Worm (Caenorhabditis elegans) whole organism, young adult: Measurements from ENCODE around the gene F17C11.26.

ENCODE experiments used
- B0019.2 ChIP-seq: fragments of 200-800 bp; sonication (Bioruptor generic); conservative IDR thresholded peaks from 2 replicates; pipeline ENCODE4 v1.3.6; 2022; ENCODE audit warnings: missing genetic modification reagents, missing genetic modification characterization, missing compliant biosample characterization
- B0035.1 ChIP-seq: sonication (generic microtip); optimal IDR thresholded peaks from 2 replicates; lab custom pipeline; 2016; ENCODE audit warnings: missing genetic modification characterization, mild to moderate bottlenecking, missing compliant biosample characterization, missing genotype, missing genetic modification reagents
- F10E7.11 ChIP-seq: sonication (generic microtip); optimal IDR thresholded peaks from 2 replicates; lab custom pipeline; 2017; ENCODE audit warnings: mild to moderate bottlenecking, missing genetic modification characterization, moderate library complexity, missing compliant biosample characterization
- F23B12.7 ChIP-seq: sonication (generic microtip); optimal IDR thresholded peaks from 2 replicates; lab custom pipeline; 2017; ENCODE audit warnings: missing genetic modification characterization, mild to moderate bottlenecking, missing compliant biosample characterization, antibody characterized with exemption, moderate library complexity; ENCODE audit not compliant: insufficient read depth
- F33H1.4 ChIP-seq: fragments of 200-800 bp; sonication (Bioruptor generic); IDR thresholded peaks from 2 replicates; pipeline ENCODE4 v1.3.6; 2022; ENCODE audit warnings: missing genetic modification reagents, missing genetic modification characterization, missing compliant biosample characterization
- F37B4.10 ChIP-seq: fragments of 200-800 bp; sonication (Bioruptor generic); IDR thresholded peaks from 2 replicates; pipeline ENCODE4 v1.3.6; 2022; ENCODE audit warnings: missing genetic modification characterization, missing compliant biosample characterization
- F39B2.1 ChIP-seq: fragments of 200-800 bp; sonication (Bioruptor generic); IDR thresholded peaks from 2 replicates; pipeline ENCODE4 v1.3.6; 2022; ENCODE audit warnings: missing genetic modification reagents, missing genetic modification characterization, missing compliant biosample characterization
- F49E8.2 ChIP-seq: sonication (generic microtip); optimal IDR thresholded peaks from 3 replicates; lab custom pipeline; 2017; ENCODE audit warnings: missing genetic modification characterization, mild to moderate bottlenecking, missing compliant biosample characterization, antibody characterized with exemption, moderate library complexity; ENCODE audit not compliant: insufficient read depth
- F52B5.7 ChIP-seq: sonication (generic microtip); optimal IDR thresholded peaks from 2 replicates; lab custom pipeline; 2016; ENCODE audit warnings: mild to moderate bottlenecking, missing genetic modification characterization, missing compliant biosample characterization
- F55B11.4 ChIP-seq: sonication (generic microtip); optimal IDR thresholded peaks from 2 replicates; lab custom pipeline; 2016; ENCODE audit warnings: missing compliant biosample characterization, missing genetic modification characterization, borderline replicate concordance; ENCODE audit not compliant: insufficient read depth
- F57C9.4 ChIP-seq: sonication (generic microtip); optimal IDR thresholded peaks from 2 replicates; lab custom pipeline; 2017; ENCODE audit warnings: mild to moderate bottlenecking, missing genetic modification characterization, missing compliant biosample characterization
- Y67H2A.10 ChIP-seq: fragments of 200-800 bp; sonication (Bioruptor generic); conservative IDR thresholded peaks from 2 replicates; pipeline ENCODE4 v1.3.6; 2022; ENCODE audit warnings: missing genetic modification reagents, missing genetic modification characterization, missing compliant biosample characterization
- ama-1 ChIP-seq, 3 experiments: fragments of 150-350 bp in 1 of 3; sonication (generic microtip) in 2 of 3; optimal IDR thresholded peaks; 2 replicates each; lab custom pipeline; 2014 to 2018; ENCODE audit warnings: missing biosample characterization in 2 of 3, missing genetic modification characterization in 2 of 3, missing genetic modification reagents in 2 of 3
- bed-1 ChIP-seq: fragments of 200-800 bp; sonication (Bioruptor generic); IDR thresholded peaks from 2 replicates; pipeline ENCODE4 v1.3.6; 2022; ENCODE audit warnings: missing genetic modification reagents, missing genetic modification characterization, missing compliant biosample characterization
- ccch-3 ChIP-seq: fragments of 200-800 bp; sonication (Bioruptor generic); optimal IDR thresholded peaks from 2 replicates; lab custom pipeline; 2018; ENCODE audit warnings: mild to moderate bottlenecking, missing genetic modification characterization, missing compliant biosample characterization
- cebp-1 ChIP-seq, 2 experiments: fragments of 200-800 bp in 1 of 2; sonication (Bioruptor generic) in 1 of 2; sonication (generic microtip) in 1 of 2; IDR thresholded peaks in 1 of 2; optimal IDR thresholded peaks in 1 of 2; 2 replicates each; pipeline versions ENCODE4 v1.3.6 to Lab custom; 2017 to 2022; ENCODE audit warnings: missing compliant biosample characterization in 2 of 2, missing genetic modification characterization in 2 of 2, mild to moderate bottlenecking in 1 of 2, missing genetic modification reagents in 1 of 2, moderate library complexity in 1 of 2
- ceh-100 ChIP-seq: fragments of 200-800 bp; sonication (Bioruptor generic); IDR thresholded peaks from 2 replicates; pipeline ENCODE4 v1.3.6; 2022; ENCODE audit warnings: missing genetic modification reagents, missing genetic modification characterization, missing compliant biosample characterization
- ceh-79 ChIP-seq: sonication (generic microtip); optimal IDR thresholded peaks from 2 replicates; lab custom pipeline; 2017; ENCODE audit warnings: mild to moderate bottlenecking, missing genetic modification characterization, missing compliant biosample characterization
- ceh-91 ChIP-seq: fragments of 200-800 bp; sonication (Bioruptor generic); IDR thresholded peaks from 2 replicates; pipeline ENCODE4 v1.3.6; 2022; ENCODE audit warnings: missing genetic modification reagents, missing genetic modification characterization, missing compliant biosample characterization
- die-1 ChIP-seq: sonication (generic microtip); optimal IDR thresholded peaks from 2 replicates; lab custom pipeline; 2016; ENCODE audit warnings: missing genotype, mild to moderate bottlenecking, missing genetic modification characterization, missing compliant biosample characterization
- dox-1 ChIP-seq: fragments of 200-800 bp; sonication (Bioruptor generic); IDR thresholded peaks from 2 replicates; pipeline ENCODE4 v1.3.6; 2022; ENCODE audit warnings: missing genetic modification reagents, missing genetic modification characterization, missing compliant biosample characterization
- ekl-4 ChIP-seq: fragments of 200-800 bp; sonication (Bioruptor generic); IDR thresholded peaks from 2 replicates; pipeline ENCODE4 v1.3.6; 2022; ENCODE audit warnings: missing genetic modification reagents, missing genetic modification characterization, missing compliant biosample characterization
- ets-4 ChIP-seq: fragments of 200-800 bp; sonication (Bioruptor generic); optimal IDR thresholded peaks from 2 replicates; lab custom pipeline; 2018; ENCODE audit warnings: mild to moderate bottlenecking, missing genetic modification characterization, missing compliant biosample characterization
- let-607 ChIP-seq, 2 experiments: fragments of 200-800 bp in 1 of 2; sonication (Bioruptor generic) in 1 of 2; sonication (generic microtip) in 1 of 2; optimal IDR thresholded peaks; 2 replicates each; lab custom pipeline; 2016 to 2018; ENCODE audit warnings: mild to moderate bottlenecking in 2 of 2, missing compliant biosample characterization in 2 of 2, missing genetic modification characterization in 2 of 2, moderate library complexity in 2 of 2, missing genotype in 1 of 2
- lin-35 ChIP-seq, 3 experiments: fragments of 150-350 bp in 2 of 3; sonication (generic microtip) in 1 of 3; optimal IDR thresholded peaks; 2 replicates each; lab custom pipeline; 2014 to 2018; ENCODE audit warnings: missing biosample characterization in 3 of 3, missing genetic modification characterization in 3 of 3, missing genetic modification reagents in 3 of 3
- lin-40 ChIP-seq: sonication (generic microtip); optimal IDR thresholded peaks from 2 replicates; lab custom pipeline; 2016; ENCODE audit warnings: missing genetic modification characterization, mild to moderate bottlenecking, missing compliant biosample characterization, missing genotype, missing genetic modification reagents
- madf-3 ChIP-seq: fragments of 200-800 bp; sonication (Bioruptor generic); IDR thresholded peaks from 2 replicates; pipeline ENCODE4 v1.3.6; 2022; ENCODE audit warnings: missing genetic modification reagents, missing genetic modification characterization, missing compliant biosample characterization
- mxl-1 ChIP-seq: sonication (generic microtip); optimal IDR thresholded peaks from 2 replicates; lab custom pipeline; 2016; ENCODE audit warnings: missing genetic modification characterization, missing compliant biosample characterization
- nhr-179 ChIP-seq: sonication (generic microtip); optimal IDR thresholded peaks from 2 replicates; lab custom pipeline; 2016; ENCODE audit warnings: mild to moderate bottlenecking, missing genetic modification characterization, missing compliant biosample characterization
- nhr-80 ChIP-seq: sonication (generic microtip); optimal IDR thresholded peaks from 2 replicates; lab custom pipeline; 2016; ENCODE audit warnings: missing genetic modification characterization, missing compliant biosample characterization
- pbrm-1 ChIP-seq: fragments of 200-800 bp; sonication (Bioruptor generic); IDR thresholded peaks from 2 replicates; pipeline ENCODE4 v1.3.6; 2022; ENCODE audit warnings: missing genetic modification reagents, missing genetic modification characterization, missing compliant biosample characterization
- rec-8 ChIP-seq, 2 experiments: sonication (generic microtip); optimal IDR thresholded peaks; 2 replicates each; lab custom pipeline; 2016; ENCODE audit warnings: mild to moderate bottlenecking in 2 of 2, missing genetic modification characterization in 2 of 2, missing genetic modification reagents in 2 of 2, missing genotype in 2 of 2, missing biosample characterization in 1 of 2, missing compliant biosample characterization in 1 of 2, moderate library complexity in 1 of 2
- repo-1 ChIP-seq: sonication (generic microtip); optimal IDR thresholded peaks from 2 replicates; lab custom pipeline; 2017; ENCODE audit warnings: mild to moderate bottlenecking, missing genetic modification characterization, missing compliant biosample characterization
- sea-2 ChIP-seq: fragments of 200-800 bp; sonication (Bioruptor generic); IDR thresholded peaks from 2 replicates; pipeline ENCODE4 v1.3.6; 2022; ENCODE audit warnings: missing genetic modification characterization, missing compliant biosample characterization
- snpc-1.1 ChIP-seq: sonication (generic microtip); optimal IDR thresholded peaks from 2 replicates; lab custom pipeline; 2017; ENCODE audit warnings: missing genetic modification characterization, mild to moderate bottlenecking, missing compliant biosample characterization, antibody characterized with exemption, moderate library complexity, missing genotype, missing genetic modification reagents; ENCODE audit not compliant: insufficient read depth
- snpc-1.3 ChIP-seq: sonication (generic microtip); optimal IDR thresholded peaks from 2 replicates; lab custom pipeline; 2017; ENCODE audit warnings: missing genetic modification characterization, mild to moderate bottlenecking, missing compliant biosample characterization, antibody characterized with exemption, moderate library complexity, missing genotype, missing genetic modification reagents; ENCODE audit not compliant: insufficient read depth
- snpc-4 ChIP-seq, 5 experiments: fragments of 150-350 bp in 1 of 5; sonication (generic microtip) in 4 of 5; optimal IDR thresholded peaks; 2 replicates each; lab custom pipeline; 2014 to 2018; ENCODE audit warnings: missing genetic modification characterization in 5 of 5, missing biosample characterization in 3 of 5, antibody characterized with exemption in 2 of 5, mild to moderate bottlenecking in 2 of 5, missing compliant biosample characterization in 2 of 5, missing genotype in 2 of 5, moderate library complexity in 2 of 5, missing genetic modification reagents in 1 of 5
- somi-1 ChIP-seq: fragments of 200-800 bp; sonication (Bioruptor generic); optimal IDR thresholded peaks from 2 replicates; lab custom pipeline; 2018; ENCODE audit warnings: mild to moderate bottlenecking, missing genetic modification characterization, missing compliant biosample characterization
- tbx-9 ChIP-seq: sonication (generic microtip); optimal IDR thresholded peaks from 2 replicates; lab custom pipeline; 2016; ENCODE audit warnings: borderline replicate concordance, missing genetic modification characterization, inconsistent platforms, missing compliant biosample characterization
- unc-62 ChIP-seq: fragments of 150-350 bp; optimal IDR thresholded peaks from 2 replicates; lab custom pipeline; 2014; ENCODE audit warnings: missing biosample characterization, missing genetic modification reagents, missing genetic modification characterization
- zfh-2 ChIP-seq: fragments of 200-800 bp; sonication (Bioruptor generic); conservative IDR thresholded peaks from 2 replicates; pipeline ENCODE4 v1.3.6; 2022; ENCODE audit warnings: missing genetic modification reagents, missing genetic modification characterization, missing compliant biosample characterization
- ztf-28 ChIP-seq: fragments of 200-800 bp; sonication (Bioruptor generic); IDR thresholded peaks from 2 replicates; pipeline ENCODE4 v1.3.6; 2022; ENCODE audit warnings: missing genetic modification reagents, missing genetic modification characterization, missing compliant biosample characterization
- ztf-3 ChIP-seq: fragments of 200-800 bp; sonication (Bioruptor generic); optimal IDR thresholded peaks from 2 replicates; lab custom pipeline; 2018; ENCODE audit warnings: mild to moderate bottlenecking, missing genetic modification characterization, missing compliant biosample characterization

The F17C11.26 gene

ce11 chrV:10961448-10961870, 20.2 kb downstream of the F17C11.26 start (continued):
- TF ChIP-seq ama-1 (optimal IDR thresholded peaks at IDR 0.05; lab: Kevin White, UChicago): no peak
- no peak for TF ChIP-seq ama-1 (GFP tag; optimal IDR thresholded peaks at IDR 0.05; lab: Kevin White, UChicago)
- TF ChIP-seq snpc-1.1 (tag; lab: Kevin White, UChicago): no peak
- TF ChIP-seq Y67H2A.10 (GFP tag; lab: Robert Waterston, UW): no peak
- 0 out of 2 replicates have a peak, but pooled peaks have one; percentile 39 for TF ChIP-seq ekl-4 (GFP tag; lab: Robert Waterston, UW)
- peak; percentile 26 for TF ChIP-seq ztf-3 (GFP tag; lab: Kevin White, UChicago)
- TF ChIP-seq unc-62 (GFP tag; lab: Kevin White, UChicago): no peak
- no peak for TF ChIP-seq mxl-1 (tag; lab: Kevin White, UChicago)
- no peak for TF ChIP-seq ceh-79 (tag; lab: Kevin White, UChicago)
- no peak for TF ChIP-seq F49E8.2 (tag; lab: Kevin White, UChicago)
- no peak for TF ChIP-seq let-607 (tag; optimal IDR thresholded peaks at IDR 0.05; lab: Kevin White, UChicago)
- TF ChIP-seq tbx-9: no peak
- no peak for TF ChIP-seq lin-35 (GFP tag; optimal IDR thresholded peaks at IDR 0.05; lab: Kevin White, UChicago)
- TF ChIP-seq nhr-80 (tag; lab: Kevin White, UChicago): peak; percentile 7
- TF ChIP-seq ccch-3 (GFP tag; lab: Kevin White, UChicago): no peak
- TF ChIP-seq F57C9.4 (tag; lab: Kevin White, UChicago): no peak
- no peak for TF ChIP-seq madf-3 (GFP tag; lab: Robert Waterston, UW)
- TF ChIP-seq F10E7.11 (tag; lab: Kevin White, UChicago): peak; percentile 56
- TF ChIP-seq die-1: no peak
- peak; percentile 28 for TF ChIP-seq F52B5.7
- TF ChIP-seq zfh-2 (GFP tag; lab: Robert Waterston, UW): peak; percentile 86

- TF ChIP-seq dox-1 (GFP tag; lab: Robert Waterston, UW): peak; percentile 97
- peak; percentile 91 for TF ChIP-seq pbrm-1 (GFP tag; lab: Robert Waterston, UW)
- peak; percentile 83 for TF ChIP-seq ceh-91 (GFP tag; lab: Robert Waterston, UW)
- peak; percentile 11 for TF ChIP-seq ets-4 (GFP tag; lab: Kevin White, UChicago)
- no peak for TF ChIP-seq F39B2.1 (GFP tag; lab: Robert Waterston, UW)
- no peak for TF ChIP-seq F57C9.4 (tag; lab: Kevin White, UChicago)
- no peak for TF ChIP-seq sea-2 (GFP tag; lab: Robert Waterston, UW)
- TF ChIP-seq ccch-3 (GFP tag; lab: Kevin White, UChicago): no peak
- TF ChIP-seq F55B11.4 (tag; lab: Kevin White, UChicago): no peak
- no peak for TF ChIP-seq rec-8 (tag; optimal IDR thresholded peaks at IDR 0.05; lab: Kevin White, UChicago)
- no peak for TF ChIP-seq F37B4.10 (GFP tag; lab: Robert Waterston, UW)
- TF ChIP-seq ceh-100 (GFP tag; lab: Robert Waterston, UW): peak; percentile 77
- TF ChIP-seq ztf-28 (GFP tag; lab: Robert Waterston, UW): no peak
- TF ChIP-seq somi-1 (GFP tag; lab: Kevin White, UChicago): peak; percentile 78
- peak; percentile 94 for TF ChIP-seq lin-40 (tag; lab: Kevin White, UChicago)
- TF ChIP-seq repo-1: peak; percentile 75
- TF ChIP-seq F33H1.4 (GFP tag; lab: Robert Waterston, UW): peak; percentile 74
- TF ChIP-seq snpc-4 (GFP tag; optimal IDR thresholded peaks at IDR 0.05; lab: Kevin White, UChicago): peak; percentile 71
- peak; percentile 65 to 84 (median 80) for TF ChIP-seq snpc-4 (tag; optimal IDR thresholded peaks at IDR 0.05; lab: Kevin White, UChicago)
- TF ChIP-seq B0019.2 (GFP tag; lab: Robert Waterston, UW): peak; percentile 57
- peak; percentile 36 for TF ChIP-seq ztf-3 (GFP tag; lab: Kevin White, UChicago)
- TF ChIP-seq nhr-80 (tag; lab: Kevin White, UChicago): peak; percentile 97
- peak; percentile 59 for TF ChIP-seq snpc-1.1 (tag; lab: Kevin White, UChicago)
- no peak for TF ChIP-seq bed-1
- peak; percentile 61; the same call in 1 of the 2 replicates for TF ChIP-seq cebp-1 (GFP tag; IDR thresholded peaks at IDR 0.05; lab: Robert Waterston, UW)
- peak; percentile 88 for TF ChIP-seq cebp-1 (tag; optimal IDR thresholded peaks at IDR 0.05; lab: Kevin White, UChicago)
- no peak for TF ChIP-seq nhr-179 (tag; lab: Kevin White, UChicago)
- TF ChIP-seq B0035.1 (tag; lab: Kevin White, UChicago): no peak
- TF ChIP-seq F23B12.7 (tag; lab: Kevin White, UChicago): peak; percentile 97
- TF ChIP-seq snpc-1.3 (tag; lab: Kevin White, UChicago): peak; percentile 88
Observed at ce11 chrV:10965501-10965900, 24.3 kb downstream of the F17C11.26 start, which contains the start of the genes ctf-4 and eef-1G. ctf-4 (minus strand) TSS chrV:10965539. eef-1G (plus strand) TSS chrV:10965719.
